Worm (Caenorhabditis elegans): ENCODE results near the gene F11C7.2.

- peak; percentile 81 for TF ChIP-seq mes-2 (tag; optimal IDR thresholded peaks at IDR 0.05; ENCODE audit: poor library complexity, severe bottlenecking)
- TF ChIP-seq lim-7 (GFP tag; IDR thresholded peaks at IDR 0.05) = no peak
- TF ChIP-seq F10B5.3 (tag; optimal IDR thresholded peaks at IDR 0.05) = no peak
- TF ChIP-seq pqm-1 (tag; optimal IDR thresholded peaks at IDR 0.05) = peak; percentile 37
- TF ChIP-seq dpl-1 (GFP tag; optimal IDR thresholded peaks at IDR 0.05) = peak; percentile 50
- TF ChIP-seq nhr-6 (tag; optimal IDR thresholded peaks at IDR 0.05) = peak; percentile 49
- no peak for TF ChIP-seq daf-19 (GFP tag; conservative IDR thresholded peaks at IDR 0.05)
- TF ChIP-seq lin-39 (tag; optimal IDR thresholded peaks at IDR 0.05) = no peak
- no peak for TF ChIP-seq vab-7 (GFP tag; IDR thresholded peaks at IDR 0.05)
- TF ChIP-seq hlh-11 (tag; optimal IDR thresholded peaks at IDR 0.05) = peak; percentile 68
- TF ChIP-seq nhr-102 (tag; optimal IDR thresholded peaks at IDR 0.05) = no peak
- TF ChIP-seq Y5F2A.4 (GFP tag; optimal IDR thresholded peaks at IDR 0.05) = no peak
- TF ChIP-seq ctbp-1 (GFP tag; IDR thresholded peaks at IDR 0.05) = no peak
- no peak for TF ChIP-seq daf-12 (tag; optimal IDR thresholded peaks at IDR 0.05)
Observed at ce11 chrX:17392182-17392581, 4.4 kb upstream of the F11C7.2 start.
